Fruit fly (Drosophila melanogaster) whole organism, embryonic: ENCODE results near the gene Atat.
A peak's percentile ranks its signal among the peaks of the same experiment; 100 is the strongest.

Experiments used
- ATbp ChIP-seq: fragments of 200-800 bp; sonication (Bioruptor generic); optimal IDR thresholded peaks from 2 replicates; lab custom pipeline; 2017; ENCODE audit warnings: missing biosample characterization, mild to moderate bottlenecking, missing genetic modification characterization, missing genetic modification reagents
- Atf6 ChIP-seq: fragments of 200-800 bp; sonication (Bioruptor generic); IDR thresholded peaks from 2 replicates; pipeline ENCODE4 v1.3.6; 2022; ENCODE audit warnings: missing biosample characterization, missing genetic modification characterization
- Bgb ChIP-seq: fragments of 200-800 bp; sonication (Bioruptor generic); IDR thresholded peaks from 2 replicates; pipeline ENCODE4 v1.3.6; 2022; ENCODE audit warnings: missing biosample characterization, missing genetic modification characterization; ENCODE audit not compliant: partially characterized antibody
- CG10209 ChIP-seq: fragments of 200-800 bp; sonication (Bioruptor generic); optimal IDR thresholded peaks from 3 replicates; lab custom pipeline; 2017; ENCODE audit warnings: missing biosample characterization, mild to moderate bottlenecking, missing genetic modification characterization, missing genetic modification reagents
- CG10462 ChIP-seq: fragments of 200-800 bp; sonication (Bioruptor generic); optimal IDR thresholded peaks from 2 replicates; lab custom pipeline; 2016; ENCODE audit warnings: missing biosample characterization, missing genetic modification characterization
- CG10959 ChIP-seq: fragments of 200-800 bp; sonication (Bioruptor generic); IDR thresholded peaks from 2 replicates; pipeline ENCODE4 v1.3.6; 2022; ENCODE audit warnings: missing biosample characterization, missing genetic modification characterization
- CG10979 ChIP-seq: fragments of 200-800 bp; sonication (Bioruptor generic); optimal IDR thresholded peaks from 2 replicates; lab custom pipeline; 2018; ENCODE audit warnings: missing biosample characterization, mild to moderate bottlenecking, missing genetic modification characterization, moderate library complexity
- CG11560 ChIP-seq: fragments of 200-800 bp; sonication (Bioruptor generic); IDR thresholded peaks from 3 replicates; pipeline ENCODE4 v1.3.6; 2022; ENCODE audit warnings: missing biosample characterization, missing genetic modification characterization
- CG12219 ChIP-seq: fragments of 200-800 bp; sonication (Bioruptor generic); optimal IDR thresholded peaks from 3 replicates; lab custom pipeline; 2018; ENCODE audit warnings: missing biosample characterization, mild to moderate bottlenecking, missing genetic modification characterization
- CG12236 ChIP-seq: fragments of 200-800 bp; sonication (Bioruptor generic); optimal IDR thresholded peaks from 2 replicates; lab custom pipeline; 2016; ENCODE audit warnings: missing biosample characterization, missing genetic modification characterization
- CG14860 ChIP-seq: fragments of 200-800 bp; sonication (Bioruptor generic); IDR thresholded peaks from 3 replicates; pipeline ENCODE4 v1.3.6; 2022; ENCODE audit warnings: missing biosample characterization, missing genetic modification characterization; ENCODE audit not compliant: partially characterized antibody
- CG17385 ChIP-seq: fragments of 200-800 bp; sonication (Bioruptor generic); optimal IDR thresholded peaks from 3 replicates; lab custom pipeline; 2018; ENCODE audit warnings: missing biosample characterization, mild to moderate bottlenecking, missing genetic modification characterization
- CG32532 ChIP-seq: fragments of 200-800 bp; sonication (Bioruptor generic); IDR thresholded peaks from 2 replicates; pipeline ENCODE4 v1.3.6; 2022; ENCODE audit warnings: missing biosample characterization, missing genetic modification characterization
- CG3281 ChIP-seq: fragments of 200-800 bp; sonication (Bioruptor generic); optimal IDR thresholded peaks from 3 replicates; lab custom pipeline; 2017; ENCODE audit warnings: missing biosample characterization, mild to moderate bottlenecking, missing genetic modification characterization
- CG3726 ChIP-seq: fragments of 200-800 bp; sonication (Bioruptor generic); IDR thresholded peaks from 3 replicates; pipeline ENCODE4, ENCODE4 v1.3.6; 2022; ENCODE audit warnings: missing biosample characterization, missing genetic modification characterization
- CG4617 ChIP-seq: fragments of 200-800 bp; sonication (Bioruptor generic); optimal IDR thresholded peaks from 3 replicates; lab custom pipeline; 2016; ENCODE audit warnings: missing biosample characterization, missing genetic modification characterization, borderline replicate concordance
- CG5245 ChIP-seq: fragments of 200-800 bp; sonication (Bioruptor generic); optimal IDR thresholded peaks from 3 replicates; lab custom pipeline; 2016; ENCODE audit warnings: missing biosample characterization, missing genetic modification characterization
- CG6765 ChIP-seq: fragments of 200-800 bp; sonication (Bioruptor generic); optimal IDR thresholded peaks from 3 replicates; lab custom pipeline; 2017; ENCODE audit warnings: missing biosample characterization, mild to moderate bottlenecking, missing genetic modification characterization
- CG7745 ChIP-seq: fragments of 200-800 bp; sonication (Bioruptor generic); optimal IDR thresholded peaks from 2 replicates; lab custom pipeline; 2018; ENCODE audit warnings: missing biosample characterization, mild to moderate bottlenecking, missing genetic modification characterization, moderate library complexity
- CG7839 ChIP-seq: fragments of 200-800 bp; sonication (Bioruptor generic); optimal IDR thresholded peaks from 3 replicates; lab custom pipeline; 2018; ENCODE audit warnings: missing biosample characterization, mild to moderate bottlenecking, missing genetic modification characterization, moderate library complexity
- CG9215 ChIP-seq: fragments of 200-800 bp; sonication (Bioruptor generic); IDR thresholded peaks from 2 replicates; pipeline ENCODE4 v1.3.6; 2022; ENCODE audit warnings: missing biosample characterization, missing genetic modification characterization
- CG9437 ChIP-seq: fragments of 200-800 bp; sonication (Bioruptor generic); optimal IDR thresholded peaks from 2 replicates; lab custom pipeline; 2018; ENCODE audit warnings: missing biosample characterization, mild to moderate bottlenecking, missing genetic modification characterization
- Dbx ChIP-seq: fragments of 200-800 bp; sonication (Bioruptor generic); IDR thresholded peaks from 3 replicates; pipeline ENCODE4 v1.3.6; 2022; ENCODE audit warnings: missing biosample characterization, missing genetic modification characterization
- Dref ChIP-seq: fragments of 200-800 bp; sonication (Bioruptor generic); IDR thresholded peaks from 2 replicates; pipeline ENCODE4 v1.3.6; 2022; ENCODE audit warnings: missing biosample characterization, missing genetic modification characterization
- Hey ChIP-seq: fragments of 200-800 bp; sonication (Bioruptor generic); optimal IDR thresholded peaks from 3 replicates; lab custom pipeline; 2018; ENCODE audit warnings: missing biosample characterization, mild to moderate bottlenecking, missing genetic modification characterization
- Lim3 ChIP-seq: fragments of 200-800 bp; sonication (Bioruptor generic); IDR thresholded peaks from 2 replicates; pipeline ENCODE4 v1.3.6; 2022; ENCODE audit warnings: missing biosample characterization, missing genetic modification characterization
- Meics ChIP-seq: fragments of 200-800 bp; sonication (Bioruptor generic); optimal IDR thresholded peaks from 2 replicates; lab custom pipeline; 2017; ENCODE audit warnings: missing biosample characterization, mild to moderate bottlenecking, missing genetic modification characterization
- Neu2 ChIP-seq: fragments of 200-800 bp; sonication (Bioruptor generic); optimal IDR thresholded peaks from 3 replicates; lab custom pipeline; 2016; ENCODE audit warnings: missing biosample characterization, missing genetic modification characterization, borderline replicate concordance
- Trl ChIP-seq, 3 experiments: fragments of >200 bp in 2 of 3; fragments of 200-800 bp in 1 of 3; sonication (Bioruptor generic) in 1 of 3; optimal IDR thresholded peaks; 2 replicates in 1 of 3; 3 replicates in 2 of 3; lab custom pipeline; 2016 to 2017; ENCODE audit warnings: missing biosample characterization in 1 of 3, missing genetic modification characterization in 1 of 3
- chif ChIP-seq, 2 experiments: fragments of 200-800 bp; sonication (Bioruptor generic); optimal IDR thresholded peaks; 3 replicates each; lab custom pipeline; 2016; ENCODE audit warnings: missing biosample characterization in 2 of 2, missing genetic modification characterization in 2 of 2
- chm ChIP-seq: fragments of 200-800 bp; sonication (Bioruptor generic); IDR thresholded peaks from 2 replicates; pipeline ENCODE4 v1.3.6; 2022; ENCODE audit warnings: missing biosample characterization, missing genetic modification characterization
- dan ChIP-seq: fragments of 200-800 bp; sonication (Bioruptor generic); IDR thresholded peaks from 2 replicates; pipeline ENCODE4 v1.3.6; 2022; ENCODE audit warnings: missing biosample characterization, missing genetic modification characterization
- en ChIP-seq: fragments of 200-800 bp; sonication (Bioruptor generic); optimal IDR thresholded peaks from 2 replicates; lab custom pipeline; 2016; ENCODE audit warnings: missing biosample characterization, missing genetic modification characterization
- gsb ChIP-seq: fragments of 200-800 bp; sonication (Bioruptor generic); IDR thresholded peaks from 2 replicates; pipeline ENCODE4 v1.3.6; 2022; ENCODE audit warnings: missing biosample characterization, missing genetic modification characterization
- ham ChIP-seq: fragments of 200-800 bp; sonication (Bioruptor generic); IDR thresholded peaks from 2 replicates; pipeline ENCODE4 v1.3.6; 2022; ENCODE audit warnings: missing biosample characterization, missing genetic modification characterization
- hkb ChIP-seq, 2 experiments: fragments of 200-800 bp in 1 of 2; fragments of >200 bp in 1 of 2; sonication (Bioruptor generic) in 1 of 2; IDR thresholded peaks in 1 of 2; optimal IDR thresholded peaks in 1 of 2; 2 replicates each; pipeline versions ENCODE4 v1.3.6 to Lab custom; 2017 to 2022; ENCODE audit warnings: missing biosample characterization in 1 of 2, missing genetic modification characterization in 1 of 2
- luna ChIP-seq: fragments of 200-800 bp; sonication (Bioruptor generic); optimal IDR thresholded peaks from 2 replicates; lab custom pipeline; 2016; ENCODE audit warnings: missing biosample characterization, missing genetic modification characterization
- prd ChIP-seq, 3 experiments: fragments of >200 bp in 2 of 3; fragments of 200-800 bp in 1 of 3; sonication (Bioruptor generic) in 1 of 3; optimal IDR thresholded peaks in 2 of 3; IDR thresholded peaks in 1 of 3; 2 replicates in 2 of 3; 3 replicates in 1 of 3; pipeline versions ENCODE4 v1.3.6 to Lab custom; 2017 to 2022; ENCODE audit warnings: missing biosample characterization in 1 of 3, missing genetic modification characterization in 1 of 3
- row ChIP-seq: fragments of 200-800 bp; sonication (Bioruptor generic); IDR thresholded peaks from 3 replicates; pipeline ENCODE4 v1.3.6; 2022; ENCODE audit warnings: missing biosample characterization, missing genetic modification characterization
- sc ChIP-seq, 3 experiments: fragments of >200 bp in 2 of 3; fragments of 200-800 bp in 1 of 3; sonication (Bioruptor generic) in 1 of 3; optimal IDR thresholded peaks; 2 replicates in 2 of 3; 3 replicates in 1 of 3; lab custom pipeline; 2017; ENCODE audit warnings: mild to moderate bottlenecking in 1 of 3, missing biosample characterization in 1 of 3, missing genetic modification characterization in 1 of 3, missing genetic modification reagents in 1 of 3
- shn ChIP-seq: fragments of 200-800 bp; sonication (Bioruptor generic); optimal IDR thresholded peaks from 3 replicates; lab custom pipeline; 2016; ENCODE audit warnings: missing biosample characterization, missing genetic modification characterization
- sim ChIP-seq: fragments of 200-800 bp; sonication (Bioruptor generic); IDR thresholded peaks from 2 replicates; pipeline ENCODE4 v1.3.6; 2022; ENCODE audit warnings: missing biosample characterization, missing genetic modification characterization
- slou ChIP-seq: fragments of 200-800 bp; sonication (Bioruptor generic); optimal IDR thresholded peaks from 3 replicates; lab custom pipeline; 2016; ENCODE audit warnings: missing biosample characterization, missing genetic modification characterization
- so ChIP-seq: fragments of 200-800 bp; sonication (Bioruptor generic); IDR thresholded peaks from 3 replicates; pipeline ENCODE4 v1.3.6; 2022; ENCODE audit warnings: missing biosample characterization, missing genetic modification characterization
- sqz ChIP-seq: fragments of 200-800 bp; sonication (Bioruptor generic); optimal IDR thresholded peaks from 3 replicates; lab custom pipeline; 2018; ENCODE audit warnings: missing biosample characterization, mild to moderate bottlenecking, missing genetic modification characterization
- tup ChIP-seq: fragments of 200-800 bp; sonication (Bioruptor generic); optimal IDR thresholded peaks from 2 replicates; lab custom pipeline; 2016; ENCODE audit warnings: missing biosample characterization, mild to moderate bottlenecking, missing genetic modification characterization, moderate library complexity

Gene Atat

dm6 chr3L:9377198-9378035, 49.1 kb downstream of the Atat start, which contains the start of gene Hsp26 (continued):
- TF ChIP-seq sim (GFP tag; lab: Robert Waterston, UW) (peak; percentile 53; the same call in 1 of the 2 replicates), Dref (GFP tag; lab: Robert Waterston, UW) (no peak), chm (GFP tag; lab: Robert Waterston, UW) (peak; percentile 94), CG12219 (GFP tag; lab: Kevin White, UChicago) (peak; percentile 79), row (GFP tag; lab: Robert Waterston, UW) (peak; percentile 93), CG12236 (GFP tag; lab: Kevin White, UChicago) (peak; percentile 69), tup (GFP tag; lab: Kevin White, UChicago) (peak; percentile 45), ATbp (GFP tag; lab: Kevin White, UChicago) (peak; percentile 87), en (peak; percentile 88), CG9437 (peak; percentile 74), CG4617 (GFP tag; lab: Kevin White, UChicago) (peak; percentile 44), hkb (optimal IDR thresholded peaks at IDR 0.05; lab: Kevin White, UChicago) (no peak), hkb (GFP tag; IDR thresholded peaks at IDR 0.05; lab: Robert Waterston, UW) (peak; percentile 94), CG10462 (GFP tag; lab: Kevin White, UChicago) (peak; percentile 72), CG5245 (GFP tag; lab: Kevin White, UChicago) (peak; percentile 49), CG6765 (GFP tag; lab: Kevin White, UChicago) (peak; percentile 74), CG10209 (GFP tag; lab: Kevin White, UChicago) (peak; percentile 80), ham (GFP tag; lab: Robert Waterston, UW) (no peak), CG17385 (GFP tag; lab: Kevin White, UChicago) (peak; percentile 85), Trl (optimal IDR thresholded peaks at IDR 0.05; lab: Kevin White, UChicago) (peak; percentile 81 to 97), Trl (GFP tag; optimal IDR thresholded peaks at IDR 0.05; lab: Kevin White, UChicago) (peak; percentile 94), gsb (GFP tag; lab: Robert Waterston, UW) (peak; percentile 65), chif (GFP tag; optimal IDR thresholded peaks at IDR 0.05; lab: Kevin White, UChicago) (peak; percentile 81 to 82), sqz (GFP tag; lab: Kevin White, UChicago) (peak; percentile 58), so (GFP tag; lab: Robert Waterston, UW) (peak; percentile 92), CG9215 (GFP tag; lab: Robert Waterston, UW) (no peak), CG10979 (tag; lab: Kevin White, UChicago) (peak; percentile 82), CG10959 (no peak; the same call in 1 of the 2 replicates), Dbx (GFP tag; lab: Robert Waterston, UW) (peak; percentile 60; the same call in 2 of the 3 replicates), sc (optimal IDR thresholded peaks at IDR 0.05; lab: Kevin White, UChicago) (no peak), sc (GFP tag; optimal IDR thresholded peaks at IDR 0.05; lab: Kevin White, UChicago) (peak; percentile 72), prd (optimal IDR thresholded peaks at IDR 0.05; lab: Kevin White, UChicago) (no peak), prd (GFP tag; IDR thresholded peaks at IDR 0.05; lab: Robert Waterston, UW) (peak; percentile 79), dan (GFP tag; lab: Robert Waterston, UW) (no peak), CG14860 (no peak), luna (GFP tag; lab: Kevin White, UChicago) (peak; percentile 60), CG3281 (GFP tag; lab: Kevin White, UChicago) (peak; percentile 84), shn (GFP tag; lab: Kevin White, UChicago) (peak; percentile 49), CG11560 (tag; lab: Robert Waterston, UW) (0 out of 3 replicates have a peak, but pooled peaks have one; percentile 29), Hey (tag; lab: Kevin White, UChicago) (no peak), Neu2 (GFP tag; lab: Kevin White, UChicago) (no peak), Lim3 (GFP tag; lab: Robert Waterston, UW) (no peak), CG32532 (peak; percentile 90), CG7745 (tag; lab: Kevin White, UChicago) (peak; percentile 28), Bgb (GFP tag; lab: Robert Waterston, UW) (no peak; the same call in 1 of the 2 replicates), CG7839 (tag; lab: Kevin White, UChicago) (peak; percentile 86), CG3726 (0 out of 3 replicates have a peak, but pooled peaks have one; percentile 47), slou (GFP tag; lab: Kevin White, UChicago) (peak; percentile 62), Meics (GFP tag; lab: Kevin White, UChicago) (peak; percentile 80), Atf6 (GFP tag; lab: Robert Waterston, UW) (peak; percentile 92)
